Worm (Caenorhabditis elegans) whole organism, late embryonic: ENCODE measurements around the gene mrpl-22.
A peak's percentile ranks its signal among the peaks of the same experiment; 100 is the strongest.

Source experiments
- C08G9.2 ChIP-seq: sonication (generic microtip); optimal IDR thresholded peaks from 2 replicates; lab custom pipeline; 2016; ENCODE audit warnings: mild to moderate bottlenecking, missing genetic modification characterization, moderate library complexity, missing compliant biosample characterization
- C38D4.7 ChIP-seq: fragments of 200-800 bp; sonication (Bioruptor generic); optimal IDR thresholded peaks from 2 replicates; lab custom pipeline; 2018; ENCODE audit warnings: mild to moderate bottlenecking, missing genetic modification characterization, moderate library complexity, missing compliant biosample characterization
- F13H6.1 ChIP-seq: sonication (generic microtip); optimal IDR thresholded peaks from 2 replicates; lab custom pipeline; 2016; ENCODE audit warnings: missing genetic modification characterization, missing compliant biosample characterization
- K09A11.1 ChIP-seq: sonication (generic microtip); optimal IDR thresholded peaks from 2 replicates; lab custom pipeline; 2017; ENCODE audit warnings: antibody characterized with exemption, mild to moderate bottlenecking, missing genetic modification characterization, missing compliant biosample characterization; ENCODE audit not compliant: insufficient read depth
- ama-1 ChIP-seq: fragments of 150-350 bp; optimal IDR thresholded peaks from 2 replicates; lab custom pipeline; 2014
- ceh-14 ChIP-seq: sonication (generic microtip); optimal IDR thresholded peaks from 2 replicates; lab custom pipeline; 2016; ENCODE audit warnings: missing genotype, missing genetic modification characterization, missing compliant biosample characterization
- ceh-2 ChIP-seq: sonication (generic microtip); optimal IDR thresholded peaks from 2 replicates; lab custom pipeline; 2016; ENCODE audit warnings: missing genotype, missing genetic modification characterization, missing compliant biosample characterization
- ceh-22 ChIP-seq: sonication (generic microtip); optimal IDR thresholded peaks from 2 replicates; lab custom pipeline; 2017; ENCODE audit warnings: missing biosample characterization, missing genetic modification characterization
- ceh-24 ChIP-seq: sonication (generic microtip); optimal IDR thresholded peaks from 2 replicates; lab custom pipeline; 2016; ENCODE audit warnings: mild to moderate bottlenecking, missing genetic modification characterization, missing compliant biosample characterization
- ceh-30 ChIP-seq: fragments of 150-350 bp; optimal IDR thresholded peaks from 2 replicates; lab custom pipeline; 2014; ENCODE audit warnings: missing biosample characterization, missing genetic modification characterization
- ceh-34 ChIP-seq: sonication (generic microtip); optimal IDR thresholded peaks from 2 replicates; lab custom pipeline; 2016; ENCODE audit warnings: mild to moderate bottlenecking, missing genetic modification characterization, missing compliant biosample characterization
- ceh-48 ChIP-seq: sonication (generic microtip); optimal IDR thresholded peaks from 2 replicates; lab custom pipeline; 2016; ENCODE audit warnings: missing genetic modification characterization, inconsistent platforms, missing compliant biosample characterization
- ceh-9 ChIP-seq: sonication (generic microtip); optimal IDR thresholded peaks from 2 replicates; lab custom pipeline; 2016; ENCODE audit warnings: mild to moderate bottlenecking, missing genetic modification characterization, inconsistent platforms, missing compliant biosample characterization
- che-1 ChIP-seq: sonication (generic microtip); optimal IDR thresholded peaks from 2 replicates; lab custom pipeline; 2016; ENCODE audit warnings: mild to moderate bottlenecking, missing genetic modification characterization, missing compliant biosample characterization
- dmd-4 ChIP-seq: sonication (generic microtip); optimal IDR thresholded peaks from 2 replicates; lab custom pipeline; 2016; ENCODE audit warnings: borderline replicate concordance, missing genetic modification characterization, missing compliant biosample characterization
- fax-1 ChIP-seq: sonication (generic microtip); optimal IDR thresholded peaks from 2 replicates; lab custom pipeline; 2016; ENCODE audit warnings: missing genotype, missing genetic modification characterization, missing compliant biosample characterization
- fkh-10 ChIP-seq: fragments of 150-350 bp; optimal IDR thresholded peaks from 2 replicates; lab custom pipeline; 2014; ENCODE audit warnings: missing biosample characterization, missing genetic modification reagents, missing genetic modification characterization
- gmeb-2 ChIP-seq: sonication (generic microtip); optimal IDR thresholded peaks from 2 replicates; lab custom pipeline; 2016; ENCODE audit warnings: missing genetic modification characterization, inconsistent platforms, missing compliant biosample characterization
- hlh-15 ChIP-seq: sonication (generic microtip); optimal IDR thresholded peaks from 2 replicates; lab custom pipeline; 2016; ENCODE audit warnings: missing genetic modification characterization, missing compliant biosample characterization
- hlh-30 ChIP-seq: sonication (generic microtip); optimal IDR thresholded peaks from 2 replicates; lab custom pipeline; 2017; ENCODE audit warnings: antibody characterized with exemption, missing genetic modification characterization, missing compliant biosample characterization; ENCODE audit not compliant: insufficient read depth
- hlh-8 ChIP-seq: sonication (generic microtip); optimal IDR thresholded peaks from 2 replicates; lab custom pipeline; 2016; ENCODE audit warnings: missing genotype, missing genetic modification characterization, missing compliant biosample characterization
- lim-6 ChIP-seq: sonication (generic microtip); optimal IDR thresholded peaks from 2 replicates; lab custom pipeline; 2016; ENCODE audit warnings: missing genetic modification characterization, missing compliant biosample characterization
- lin-11 ChIP-seq: fragments of 200-800 bp; sonication (Bioruptor generic); optimal IDR thresholded peaks from 2 replicates; lab custom pipeline; 2018; ENCODE audit warnings: mild to moderate bottlenecking, missing genetic modification characterization, missing compliant biosample characterization
- mec-3 ChIP-seq: sonication (generic microtip); optimal IDR thresholded peaks from 2 replicates; lab custom pipeline; 2016; ENCODE audit warnings: borderline replicate concordance, missing genetic modification characterization, missing compliant biosample characterization
- nfya-1 ChIP-seq: sonication (generic microtip); optimal IDR thresholded peaks from 2 replicates; lab custom pipeline; 2017; ENCODE audit warnings: missing genetic modification characterization, mild to moderate bottlenecking, missing compliant biosample characterization, antibody characterized with exemption, moderate library complexity
- nhr-11 ChIP-seq: fragments of 150-350 bp; optimal IDR thresholded peaks from 2 replicates; lab custom pipeline; 2014; ENCODE audit warnings: missing biosample characterization, missing genetic modification characterization
- nhr-232 ChIP-seq: sonication (generic microtip); optimal IDR thresholded peaks from 2 replicates; lab custom pipeline; 2016; ENCODE audit warnings: missing genetic modification characterization, missing compliant biosample characterization
- pag-3 ChIP-seq: sonication (generic microtip); optimal IDR thresholded peaks from 2 replicates; lab custom pipeline; 2016; ENCODE audit warnings: missing compliant biosample characterization, missing genetic modification characterization, borderline replicate concordance
- pat-9 ChIP-seq: fragments of 200-800 bp; sonication (Bioruptor generic); optimal IDR thresholded peaks from 2 replicates; lab custom pipeline; 2018; ENCODE audit warnings: mild to moderate bottlenecking, missing genetic modification characterization, moderate library complexity, missing compliant biosample characterization
- pha-4 ChIP-seq: fragments of 150-350 bp; optimal IDR thresholded peaks from 2 replicates; lab custom pipeline; 2018; ENCODE audit warnings: missing biosample characterization, missing genetic modification reagents, missing genetic modification characterization
- ref-2 ChIP-seq: sonication (generic microtip); optimal IDR thresholded peaks from 2 replicates; lab custom pipeline; 2016; ENCODE audit warnings: missing genetic modification characterization, missing compliant biosample characterization
- rnt-1 ChIP-seq: sonication (generic microtip); optimal IDR thresholded peaks from 2 replicates; lab custom pipeline; 2016; ENCODE audit warnings: missing genetic modification characterization, missing compliant biosample characterization
- sdc-2 ChIP-seq: sonication (generic microtip); optimal IDR thresholded peaks from 2 replicates; lab custom pipeline; 2016; ENCODE audit warnings: missing genotype, missing genetic modification characterization, missing compliant biosample characterization
- sox-2 ChIP-seq: fragments of 200-800 bp; sonication (Bioruptor generic); IDR thresholded peaks from 2 replicates; pipeline ENCODE4 v1.3.6; 2022; ENCODE audit warnings: missing genetic modification reagents, missing genetic modification characterization, missing compliant biosample characterization
- tbx-2 ChIP-seq: sonication (generic microtip); optimal IDR thresholded peaks from 2 replicates; lab custom pipeline; 2016; ENCODE audit warnings: missing genetic modification characterization, missing compliant biosample characterization
- tbx-7 ChIP-seq: sonication (generic microtip); optimal IDR thresholded peaks from 2 replicates; lab custom pipeline; 2016; ENCODE audit warnings: missing genotype, missing genetic modification characterization, missing compliant biosample characterization
- unc-42 ChIP-seq: sonication (generic microtip); optimal IDR thresholded peaks from 2 replicates; lab custom pipeline; 2016; ENCODE audit warnings: missing genotype, missing genetic modification characterization, missing compliant biosample characterization

mrpl-22 gene

ce11 chrIII:10656069-10656468 lies 40.8 kb downstream of the mrpl-22 start:
- TF ChIP-seq che-1 (tag; lab: Kevin White, UChicago) (no peak), unc-42 (no peak), lin-11 (no peak), rnt-1 (tag; lab: Kevin White, UChicago) (no peak), fkh-10 (GFP tag; lab: Kevin White, UChicago) (no peak), fax-1 (tag; lab: Kevin White, UChicago) (no peak), C38D4.7 (GFP tag; lab: Kevin White, UChicago) (no peak), gmeb-2 (tag; lab: Kevin White, UChicago) (no peak), tbx-7 (no peak), ceh-2 (tag; lab: Kevin White, UChicago) (no peak), ceh-30 (tag; lab: Kevin White, UChicago) (no peak), ceh-14 (tag; lab: Kevin White, UChicago) (no peak), sox-2 (GFP tag; lab: Robert Waterston, UW) (no peak), nhr-232 (tag; lab: Kevin White, UChicago) (no peak), ceh-34 (no peak), hlh-30 (tag; lab: Kevin White, UChicago) (no peak), lim-6 (tag; lab: Kevin White, UChicago) (no peak), mec-3 (tag; lab: Kevin White, UChicago) (no peak), nfya-1 (tag; lab: Kevin White, UChicago) (no peak), K09A11.1 (no peak)

- no peak for TF ChIP-seq ceh-9 (tag; lab: Kevin White, UChicago)
- TF ChIP-seq unc-42 = peak; percentile 45
Observed at ce11 chrIII:10657661-10658060, 42.4 kb downstream of the mrpl-22 start.

ce11 chrIII:10658394-10658793 lies 43.1 kb downstream of the mrpl-22 start:
- TF ChIP-seq ref-2 (tag; lab: Kevin White, UChicago) (peak; percentile 5), pha-4 (tag; lab: Kevin White, UChicago) (no peak), rnt-1 (tag; lab: Kevin White, UChicago) (no peak), lim-6 (tag; lab: Kevin White, UChicago) (no peak), hlh-15 (tag; lab: Kevin White, UChicago) (no peak), ceh-48 (tag; lab: Kevin White, UChicago) (no peak), ceh-22 (tag; lab: Kevin White, UChicago) (no peak), nfya-1 (tag; lab: Kevin White, UChicago) (peak; percentile 98)

- no peak for TF ChIP-seq nhr-11 (tag; lab: Kevin White, UChicago)
- no peak for TF ChIP-seq F13H6.1
Observed at ce11 chrIII:10661292-10661691, 46.0 kb downstream of the mrpl-22 start.

- TF ChIP-seq nhr-11 (tag; lab: Kevin White, UChicago) = no peak
- TF ChIP-seq sdc-2 (tag; lab: Kevin White, UChicago) = no peak
- TF ChIP-seq pat-9 (tag; lab: Kevin White, UChicago) = no peak
- TF ChIP-seq ceh-9 (tag; lab: Kevin White, UChicago) = no peak
- TF ChIP-seq hlh-15 (tag; lab: Kevin White, UChicago) = no peak
- TF ChIP-seq hlh-8 (tag; lab: Kevin White, UChicago) = no peak
- no peak for TF ChIP-seq C08G9.2 (tag; lab: Kevin White, UChicago)
- no peak for TF ChIP-seq F13H6.1
- no peak for TF ChIP-seq gmeb-2 (tag; lab: Kevin White, UChicago)
- no peak for TF ChIP-seq tbx-2
- no peak for TF ChIP-seq dmd-4 (tag; lab: Kevin White, UChicago)
- no peak for TF ChIP-seq ama-1 (lab: Kevin White, UChicago)
- TF ChIP-seq ceh-24 (tag; lab: Kevin White, UChicago) = no peak
- TF ChIP-seq pag-3 = no peak
Observed at ce11 chrIII:10666640-10667039, 51.4 kb downstream of the mrpl-22 start.
